Worm (Caenorhabditis elegans) whole organism, L1 larva: ENCODE data around the gene M03F8.5.
A peak's percentile ranks its signal among the peaks of the same experiment; 100 is the strongest.

Source experiments
- C04F5.9 ChIP-seq: sonication (generic microtip); optimal IDR thresholded peaks from 2 replicates; lab custom pipeline; 2016; ENCODE audit warnings: missing genetic modification characterization, missing compliant biosample characterization
- C16A3.4 ChIP-seq: fragments of 150-350 bp; optimal IDR thresholded peaks from 2 replicates; lab custom pipeline; 2014; ENCODE audit warnings: missing biosample characterization, missing genetic modification characterization
- C34B4.2 ChIP-seq: sonication (generic microtip); optimal IDR thresholded peaks from 2 replicates; lab custom pipeline; 2017; ENCODE audit warnings: mild to moderate bottlenecking, missing genetic modification characterization, missing compliant biosample characterization
- aha-1 ChIP-seq: fragments of 150-350 bp; optimal IDR thresholded peaks from 2 replicates; lab custom pipeline; 2014; ENCODE audit warnings: missing biosample characterization, missing genetic modification characterization
- alr-1 ChIP-seq: fragments of 200-800 bp; sonication (Bioruptor generic); optimal IDR thresholded peaks from 2 replicates; lab custom pipeline; 2018; ENCODE audit warnings: borderline replicate concordance, mild to moderate bottlenecking, missing genetic modification characterization, missing compliant biosample characterization
- ama-1 ChIP-seq: fragments of 150-350 bp; optimal IDR thresholded peaks from 2 replicates; lab custom pipeline; 2014
- ceh-63 ChIP-seq: fragments of 200-800 bp; sonication (Bioruptor generic); optimal IDR thresholded peaks from 2 replicates; lab custom pipeline; 2018; ENCODE audit warnings: mild to moderate bottlenecking, missing genetic modification characterization, missing compliant biosample characterization
- ceh-88 ChIP-seq: fragments of 200-800 bp; sonication (Bioruptor generic); IDR thresholded peaks from 2 replicates; pipeline ENCODE4 v1.3.6; 2022; ENCODE audit warnings: missing genetic modification characterization, missing compliant biosample characterization
- ceh-90 ChIP-seq: sonication (generic microtip); optimal IDR thresholded peaks from 2 replicates; lab custom pipeline; 2016; ENCODE audit warnings: missing genetic modification characterization, missing compliant biosample characterization
- ces-1 ChIP-seq: fragments of 150-350 bp; optimal IDR thresholded peaks from 2 replicates; lab custom pipeline; 2014; ENCODE audit warnings: missing biosample characterization, missing genetic modification reagents, missing genetic modification characterization
- dsc-1 ChIP-seq: sonication (generic microtip); optimal IDR thresholded peaks from 2 replicates; lab custom pipeline; 2016; ENCODE audit warnings: mild to moderate bottlenecking, missing genetic modification characterization, missing compliant biosample characterization
- efl-1 ChIP-seq, 4 experiments: fragments of 150-350 bp; optimal IDR thresholded peaks in 3 of 4; peaks in 1 of 4; 1 replicate in 1 of 4; 2 replicates in 3 of 4; lab custom pipeline; 2014; ENCODE audit warnings: missing biosample characterization in 2 of 4, missing genetic modification characterization in 2 of 4, missing genetic modification reagents in 2 of 4
- efl-3 ChIP-seq: fragments of 200-800 bp; sonication (Bioruptor generic); optimal IDR thresholded peaks from 2 replicates; lab custom pipeline; 2018; ENCODE audit warnings: mild to moderate bottlenecking, missing genetic modification characterization, missing compliant biosample characterization
- egl-27 ChIP-seq, 2 experiments: fragments of 150-350 bp in 1 of 2; sonication (generic microtip); optimal IDR thresholded peaks; 3 replicates each; lab custom pipeline; 2017 to 2018; ENCODE audit warnings: missing biosample characterization in 2 of 2, missing genetic modification characterization in 2 of 2, missing genetic modification reagents in 2 of 2
- elt-2 ChIP-seq: sonication (generic microtip); optimal IDR thresholded peaks from 2 replicates; lab custom pipeline; 2016; ENCODE audit warnings: missing genetic modification characterization, mild to moderate bottlenecking, inconsistent platforms, missing compliant biosample characterization, missing genetic modification reagents
- fkh-10 ChIP-seq: sonication (generic microtip); optimal IDR thresholded peaks from 2 replicates; lab custom pipeline; 2017; ENCODE audit warnings: missing biosample characterization, missing genetic modification reagents, missing genetic modification characterization
- fkh-8 ChIP-seq: sonication (generic microtip); optimal IDR thresholded peaks from 2 replicates; lab custom pipeline; 2016; ENCODE audit warnings: mild to moderate bottlenecking, missing genetic modification characterization, missing compliant biosample characterization
- fos-1 ChIP-seq: fragments of 150-350 bp; optimal IDR thresholded peaks from 2 replicates; lab custom pipeline; 2014; ENCODE audit warnings: missing biosample characterization, missing genetic modification characterization
- hlh-17 ChIP-seq: fragments of 200-800 bp; sonication (Bioruptor generic); optimal IDR thresholded peaks from 2 replicates; lab custom pipeline; 2018; ENCODE audit warnings: missing genetic modification characterization, mild to moderate bottlenecking, missing compliant biosample characterization, moderate library complexity, borderline replicate concordance
- hlh-4 ChIP-seq: sonication (generic microtip); optimal IDR thresholded peaks from 2 replicates; lab custom pipeline; 2016; ENCODE audit warnings: mild to moderate bottlenecking, missing genetic modification characterization, missing compliant biosample characterization
- hpl-2 ChIP-seq: fragments of 150-350 bp; optimal IDR thresholded peaks from 2 replicates; lab custom pipeline; 2014; ENCODE audit warnings: missing biosample characterization, missing genetic modification reagents, missing genetic modification characterization
- irx-1 ChIP-seq: sonication (generic microtip); optimal IDR thresholded peaks from 2 replicates; lab custom pipeline; 2016; ENCODE audit warnings: missing genetic modification characterization, missing compliant biosample characterization
- jun-1 ChIP-seq: fragments of 150-350 bp; optimal IDR thresholded peaks from 2 replicates; lab custom pipeline; 2014; ENCODE audit warnings: missing biosample characterization, missing genetic modification reagents, missing genetic modification characterization
- lin-13 ChIP-seq: fragments of 150-350 bp; optimal IDR thresholded peaks from 2 replicates; lab custom pipeline; 2014; ENCODE audit warnings: missing biosample characterization, missing genetic modification reagents, missing genetic modification characterization
- lin-14 ChIP-seq: fragments of 200-800 bp; sonication (Bioruptor generic); optimal IDR thresholded peaks from 2 replicates; lab custom pipeline; 2018; ENCODE audit warnings: mild to moderate bottlenecking, missing genetic modification characterization, moderate library complexity, missing compliant biosample characterization
- lir-3 ChIP-seq: sonication (generic microtip); optimal IDR thresholded peaks from 2 replicates; lab custom pipeline; 2016; ENCODE audit warnings: mild to moderate bottlenecking, missing genetic modification characterization, moderate library complexity, missing compliant biosample characterization; ENCODE audit not compliant: poor library complexity
- lsy-2 ChIP-seq, 2 experiments: fragments of 150-350 bp; optimal IDR thresholded peaks; 2 replicates each; lab custom pipeline; 2014; ENCODE audit warnings: missing biosample characterization in 2 of 2, missing genetic modification characterization in 2 of 2
- mab-9 ChIP-seq: fragments of 200-800 bp; sonication (Bioruptor generic); IDR thresholded peaks from 2 replicates; pipeline ENCODE4 v1.3.6; 2022; ENCODE audit warnings: missing genetic modification reagents, missing genetic modification characterization, missing compliant biosample characterization
- mef-2 ChIP-seq: fragments of 150-350 bp; optimal IDR thresholded peaks from 2 replicates; lab custom pipeline; 2014; ENCODE audit warnings: missing biosample characterization, missing genetic modification characterization
- mep-1 ChIP-seq: fragments of 150-350 bp; optimal IDR thresholded peaks from 2 replicates; lab custom pipeline; 2014; ENCODE audit warnings: missing biosample characterization, missing genetic modification characterization
- nhr-11 ChIP-seq: fragments of 150-350 bp; optimal IDR thresholded peaks from 2 replicates; lab custom pipeline; 2014; ENCODE audit warnings: missing biosample characterization, missing genetic modification characterization
- nhr-19 ChIP-seq: fragments of 200-800 bp; sonication (Bioruptor generic); conservative IDR thresholded peaks from 2 replicates; pipeline ENCODE4 v1.3.6; 2022; ENCODE audit warnings: missing genetic modification characterization, missing compliant biosample characterization
- nhr-20 ChIP-seq: sonication (generic microtip); optimal IDR thresholded peaks from 2 replicates; lab custom pipeline; 2016; ENCODE audit warnings: mild to moderate bottlenecking, missing genetic modification characterization, missing compliant biosample characterization
- nhr-237 ChIP-seq: fragments of 150-350 bp; optimal IDR thresholded peaks from 2 replicates; lab custom pipeline; 2014; ENCODE audit warnings: missing biosample characterization, missing genetic modification characterization
- nhr-47 ChIP-seq: sonication (generic microtip); optimal IDR thresholded peaks from 2 replicates; lab custom pipeline; 2016; ENCODE audit warnings: mild to moderate bottlenecking, missing genetic modification characterization, moderate library complexity, missing compliant biosample characterization
- nhr-76 ChIP-seq: sonication (generic microtip); optimal IDR thresholded peaks from 2 replicates; lab custom pipeline; 2017; ENCODE audit warnings: missing biosample characterization, missing genetic modification characterization
- nhr-77 ChIP-seq: fragments of 150-350 bp; optimal IDR thresholded peaks from 2 replicates; lab custom pipeline; 2014; ENCODE audit warnings: missing biosample characterization, missing genetic modification characterization
- nhr-84 ChIP-seq: sonication (generic microtip); optimal IDR thresholded peaks from 2 replicates; lab custom pipeline; 2017; ENCODE audit warnings: missing biosample characterization, missing genetic modification characterization
- nhr-85 ChIP-seq: sonication (generic microtip); peaks from one replicate; lab custom pipeline; 2016; ENCODE audit warnings: missing genetic modification characterization, inconsistent platforms, missing compliant biosample characterization
- pag-3 ChIP-seq: sonication (generic microtip); optimal IDR thresholded peaks from 2 replicates; lab custom pipeline; 2017; ENCODE audit warnings: missing genetic modification characterization, mild to moderate bottlenecking, missing compliant biosample characterization, antibody characterized with exemption, borderline replicate concordance; ENCODE audit not compliant: insufficient read depth
- pax-3 ChIP-seq: fragments of 200-800 bp; sonication (Bioruptor generic); optimal IDR thresholded peaks from 2 replicates; lab custom pipeline; 2018; ENCODE audit warnings: mild to moderate bottlenecking, missing genetic modification characterization, moderate library complexity, missing compliant biosample characterization
- rnt-1 ChIP-seq: sonication (generic microtip); optimal IDR thresholded peaks from 2 replicates; lab custom pipeline; 2016; ENCODE audit warnings: mild to moderate bottlenecking, missing genetic modification characterization, moderate library complexity, missing compliant biosample characterization
- skn-1 ChIP-seq: fragments of 150-350 bp; optimal IDR thresholded peaks from 2 replicates; lab custom pipeline; 2014; ENCODE audit warnings: missing biosample characterization, missing genetic modification characterization
- snpc-4 ChIP-seq: fragments of 150-350 bp; optimal IDR thresholded peaks from 2 replicates; lab custom pipeline; 2014; ENCODE audit warnings: missing biosample characterization, missing genetic modification characterization
- snu-23 ChIP-seq: sonication (generic microtip); optimal IDR thresholded peaks from 2 replicates; lab custom pipeline; 2016; ENCODE audit warnings: missing genetic modification characterization, missing compliant biosample characterization
- sptf-1 ChIP-seq: fragments of 150-350 bp; optimal IDR thresholded peaks from 2 replicates; lab custom pipeline; 2014; ENCODE audit warnings: missing biosample characterization, missing genetic modification characterization
- sup-37 ChIP-seq: fragments of 200-800 bp; sonication (Bioruptor generic); optimal IDR thresholded peaks from 2 replicates; lab custom pipeline; 2018; ENCODE audit warnings: mild to moderate bottlenecking, missing genetic modification characterization, missing compliant biosample characterization
- unc-130 ChIP-seq: fragments of 150-350 bp; optimal IDR thresholded peaks from 2 replicates; lab custom pipeline; 2017; ENCODE audit warnings: missing biosample characterization, missing genetic modification characterization, inconsistent platforms
- unc-30 ChIP-seq: sonication (generic microtip); optimal IDR thresholded peaks from 2 replicates; lab custom pipeline; 2017; ENCODE audit warnings: missing biosample characterization, missing genetic modification characterization
- vab-15 ChIP-seq: sonication (generic microtip); optimal IDR thresholded peaks from 2 replicates; lab custom pipeline; 2017; ENCODE audit warnings: missing genotype, mild to moderate bottlenecking, missing genetic modification characterization, missing compliant biosample characterization
- xbp-1 ChIP-seq: sonication (generic microtip); optimal IDR thresholded peaks from 2 replicates; lab custom pipeline; 2016; ENCODE audit warnings: missing genetic modification characterization, missing compliant biosample characterization
- zip-4 ChIP-seq: fragments of 200-800 bp; sonication (Bioruptor generic); optimal IDR thresholded peaks from 2 replicates; lab custom pipeline; 2018; ENCODE audit warnings: mild to moderate bottlenecking, missing genetic modification characterization, moderate library complexity, missing compliant biosample characterization
- ztf-11 ChIP-seq, 2 experiments: sonication (generic microtip); optimal IDR thresholded peaks; 2 replicates each; lab custom pipeline; 2016 to 2017; ENCODE audit warnings: missing genetic modification characterization in 2 of 2, missing biosample characterization in 1 of 2, missing compliant biosample characterization in 1 of 2

The M03F8.5 gene

ce11 chrV:5964658-5965178 lies 28.1 kb upstream of the M03F8.5 start:
- TF ChIP-seq efl-1 (optimal IDR thresholded peaks at IDR 0.05; lab: Kevin White, UChicago) (peak in 1 of 2 experiments; percentile 24), efl-1 (GFP tag; optimal IDR thresholded peaks at IDR 0.05 in 1 of 2; lab: Kevin White, UChicago) (peak; percentile 14 to 16), lin-13 (no peak), lin-14 (peak; percentile 76), fkh-8 (tag; lab: Kevin White, UChicago) (peak; percentile 20), pax-3 (tag; lab: Kevin White, UChicago) (no peak), nhr-85 (tag; lab: Kevin White, UChicago) (no peak), ces-1 (no peak), jun-1 (tag; lab: Kevin White, UChicago) (no peak), nhr-11 (tag; lab: Kevin White, UChicago) (no peak), C16A3.4 (tag; lab: Kevin White, UChicago) (no peak), ceh-63 (no peak), nhr-77 (no peak), lir-3 (tag; lab: Kevin White, UChicago) (no peak), mep-1 (tag; lab: Kevin White, UChicago) (no peak), rnt-1 (tag; lab: Kevin White, UChicago) (peak; percentile 44), nhr-76 (no peak), pag-3 (tag; lab: Kevin White, UChicago) (peak; percentile 41), snu-23 (peak; percentile 1), unc-30 (tag; lab: Kevin White, UChicago) (no peak), mef-2 (tag; lab: Kevin White, UChicago) (no peak), egl-27 (tag; optimal IDR thresholded peaks at IDR 0.05; lab: Kevin White, UChicago) (no peak), nhr-20 (tag; lab: Kevin White, UChicago) (no peak), unc-130 (tag; lab: Kevin White, UChicago) (no peak), aha-1 (no peak), sup-37 (GFP tag; lab: Kevin White, UChicago) (no peak), hpl-2 (GFP tag; lab: Kevin White, UChicago) (no peak), vab-15 (tag; lab: Kevin White, UChicago) (no peak), nhr-84 (tag; lab: Kevin White, UChicago) (no peak), dsc-1 (tag; lab: Kevin White, UChicago) (no peak), nhr-19 (no peak), elt-2 (tag; lab: Kevin White, UChicago) (no peak), hlh-4 (tag; lab: Kevin White, UChicago) (no peak), sptf-1 (no peak), skn-1 (tag; lab: Kevin White, UChicago) (no peak), fos-1 (tag; lab: Kevin White, UChicago) (no peak), nhr-237 (tag; lab: Kevin White, UChicago) (no peak), ztf-11 (tag; optimal IDR thresholded peaks at IDR 0.05; lab: Kevin White, UChicago) (no peak), alr-1 (no peak), ama-1 (no peak), C04F5.9 (tag; lab: Kevin White, UChicago) (no peak), ceh-90 (tag; lab: Kevin White, UChicago) (no peak), mab-9 (GFP tag; lab: Robert Waterston, UW) (no peak), fkh-10 (GFP tag; lab: Kevin White, UChicago) (peak; percentile 13), zip-4 (GFP tag; lab: Kevin White, UChicago) (no peak), C34B4.2 (tag; lab: Kevin White, UChicago) (no peak), efl-3 (GFP tag; lab: Kevin White, UChicago) (no peak), snpc-4 (tag; lab: Kevin White, UChicago) (no peak), nhr-47 (tag; lab: Kevin White, UChicago) (peak; percentile 4), lsy-2 (tag; optimal IDR thresholded peaks at IDR 0.05; lab: Kevin White, UChicago) (no peak), ceh-88 (no peak), hlh-17 (GFP tag; lab: Kevin White, UChicago) (no peak), xbp-1 (tag; lab: Kevin White, UChicago) (no peak), irx-1 (tag; lab: Kevin White, UChicago) (no peak)
